Worm (Caenorhabditis elegans) whole organism, L3 larva: Measurements from ENCODE around the gene glb-15.

Experiments
- R02D3.7 ChIP-seq: fragments of 150-350 bp; optimal IDR thresholded peaks from 2 replicates; lab custom pipeline; 2014; ENCODE audit warnings: missing biosample characterization, missing genetic modification characterization
- ZK546.5 ChIP-seq: sonication (generic microtip); optimal IDR thresholded peaks from 2 replicates; lab custom pipeline; 2017; ENCODE audit warnings: missing biosample characterization, missing genetic modification characterization
- aly-2 ChIP-seq: fragments of 150-350 bp; optimal IDR thresholded peaks from 2 replicates; lab custom pipeline; 2014; ENCODE audit warnings: missing biosample characterization, missing genetic modification characterization
- ama-1 ChIP-seq: fragments of 150-350 bp; optimal IDR thresholded peaks from 2 replicates; lab custom pipeline; 2018
- ceh-16 ChIP-seq: sonication (generic microtip); optimal IDR thresholded peaks from 2 replicates; lab custom pipeline; 2017; ENCODE audit warnings: missing biosample characterization, missing genetic modification characterization
- ceh-28 ChIP-seq: fragments of 150-350 bp; optimal IDR thresholded peaks from 2 replicates; lab custom pipeline; 2014; ENCODE audit warnings: missing biosample characterization, missing genetic modification reagents, missing genetic modification characterization
- ceh-9 ChIP-seq: sonication (generic microtip); optimal IDR thresholded peaks from 2 replicates; lab custom pipeline; 2018; ENCODE audit warnings: missing biosample characterization, missing genetic modification characterization
- daf-12 ChIP-seq: fragments of 150-350 bp; optimal IDR thresholded peaks from 2 replicates; lab custom pipeline; 2014; ENCODE audit warnings: missing biosample characterization, missing genetic modification reagents, missing genetic modification characterization
- egl-27 ChIP-seq: sonication (generic microtip); optimal IDR thresholded peaks from 4 replicates; lab custom pipeline; 2017; ENCODE audit warnings: missing biosample characterization, missing genetic modification reagents, missing genetic modification characterization
- elt-1 ChIP-seq: fragments of 150-350 bp; optimal IDR thresholded peaks from 2 replicates; lab custom pipeline; 2014; ENCODE audit warnings: missing biosample characterization, missing genetic modification characterization
- elt-2 ChIP-seq: sonication (generic microtip); optimal IDR thresholded peaks from 2 replicates; lab custom pipeline; 2016; ENCODE audit warnings: missing genetic modification reagents, mild to moderate bottlenecking, missing genetic modification characterization, missing compliant biosample characterization
- elt-3 ChIP-seq, 3 experiments: fragments of 150-350 bp in 1 of 3; sonication (generic microtip) in 2 of 3; optimal IDR thresholded peaks; 2 replicates in 2 of 3; 4 replicates in 1 of 3; lab custom pipeline; 2014 to 2017; ENCODE audit warnings: missing biosample characterization in 3 of 3, missing genetic modification characterization in 3 of 3
- eor-1 ChIP-seq, 2 experiments: fragments of 150-350 bp; optimal IDR thresholded peaks; 2 replicates each; lab custom pipeline; 2014 to 2018; ENCODE audit warnings: missing biosample characterization in 2 of 2, missing genetic modification characterization in 2 of 2
- fkh-10 ChIP-seq: sonication (generic microtip); optimal IDR thresholded peaks from 2 replicates; lab custom pipeline; 2017; ENCODE audit warnings: missing biosample characterization, missing genetic modification reagents, missing genetic modification characterization
- fkh-2 ChIP-seq: fragments of 150-350 bp; optimal IDR thresholded peaks from 2 replicates; lab custom pipeline; 2014; ENCODE audit warnings: missing biosample characterization, missing genetic modification reagents, missing genetic modification characterization
- hmg-11 ChIP-seq: sonication (generic microtip); optimal IDR thresholded peaks from 2 replicates; lab custom pipeline; 2016; ENCODE audit warnings: missing genetic modification characterization, missing compliant biosample characterization
- jun-1 ChIP-seq: fragments of 150-350 bp; optimal IDR thresholded peaks from 2 replicates; lab custom pipeline; 2014; ENCODE audit warnings: missing biosample characterization, missing genetic modification reagents, missing genetic modification characterization
- lin-39 ChIP-seq: fragments of 150-350 bp; optimal IDR thresholded peaks from 2 replicates; lab custom pipeline; 2018; ENCODE audit warnings: missing biosample characterization, missing genetic modification reagents, missing genetic modification characterization
- lsy-12 ChIP-seq: sonication (generic microtip); optimal IDR thresholded peaks from 2 replicates; lab custom pipeline; 2016; ENCODE audit warnings: mild to moderate bottlenecking, missing genetic modification characterization, missing compliant biosample characterization
- mdl-1 ChIP-seq: fragments of 150-350 bp; optimal IDR thresholded peaks from 2 replicates; lab custom pipeline; 2014; ENCODE audit warnings: missing biosample characterization, missing genetic modification characterization
- mml-1 ChIP-seq: fragments of 150-350 bp; sonication (generic microtip); optimal IDR thresholded peaks from 3 replicates; lab custom pipeline; 2014; ENCODE audit warnings: missing biosample characterization, missing genetic modification characterization
- nfya-1 ChIP-seq: sonication (generic microtip); optimal IDR thresholded peaks from 2 replicates; lab custom pipeline; 2017; ENCODE audit warnings: missing genetic modification characterization, mild to moderate bottlenecking, missing compliant biosample characterization, antibody characterized with exemption, moderate library complexity; ENCODE audit not compliant: insufficient read depth
- nhr-11 ChIP-seq: fragments of 150-350 bp; optimal IDR thresholded peaks from 2 replicates; lab custom pipeline; 2014; ENCODE audit warnings: missing biosample characterization, missing genetic modification characterization
- nhr-12 ChIP-seq: fragments of 150-350 bp; optimal IDR thresholded peaks from 2 replicates; lab custom pipeline; 2014; ENCODE audit warnings: missing biosample characterization, missing genetic modification characterization
- nhr-23 ChIP-seq: fragments of 150-350 bp; optimal IDR thresholded peaks from 2 replicates; lab custom pipeline; 2014; ENCODE audit warnings: missing biosample characterization, missing genetic modification reagents, missing genetic modification characterization
- nhr-237 ChIP-seq: fragments of 150-350 bp; optimal IDR thresholded peaks from 2 replicates; lab custom pipeline; 2014; ENCODE audit warnings: missing biosample characterization, missing genetic modification characterization
- nhr-25 ChIP-seq: sonication (generic microtip); optimal IDR thresholded peaks from 2 replicates; lab custom pipeline; 2017; ENCODE audit warnings: missing biosample characterization, missing genetic modification characterization
- nhr-28 ChIP-seq: fragments of 150-350 bp; optimal IDR thresholded peaks from 2 replicates; lab custom pipeline; 2014; ENCODE audit warnings: missing biosample characterization, missing genetic modification characterization
- nhr-43 ChIP-seq: sonication (generic microtip); optimal IDR thresholded peaks from 2 replicates; lab custom pipeline; 2016; ENCODE audit warnings: mild to moderate bottlenecking, missing genetic modification characterization, missing compliant biosample characterization; ENCODE audit not compliant: poor library complexity, severe bottlenecking
- nhr-67 ChIP-seq: fragments of 150-350 bp; optimal IDR thresholded peaks from 2 replicates; lab custom pipeline; 2014; ENCODE audit warnings: missing biosample characterization, missing genetic modification characterization
- nhr-76 ChIP-seq: fragments of 150-350 bp; sonication (generic microtip); optimal IDR thresholded peaks from 5 replicates; lab custom pipeline; 2014; ENCODE audit warnings: missing biosample characterization, missing genetic modification characterization
- pha-4 ChIP-seq: fragments of 150-350 bp; optimal IDR thresholded peaks from 2 replicates; lab custom pipeline; 2014; ENCODE audit warnings: missing biosample characterization, missing genetic modification reagents, missing genetic modification characterization
- pqm-1 ChIP-seq: fragments of 150-350 bp; optimal IDR thresholded peaks from 2 replicates; lab custom pipeline; 2017; ENCODE audit warnings: missing biosample characterization, missing genetic modification characterization, inconsistent platforms
- sea-2 ChIP-seq: fragments of 150-350 bp; sonication (generic microtip); optimal IDR thresholded peaks from 4 replicates; lab custom pipeline; 2014; ENCODE audit warnings: missing biosample characterization, missing genetic modification reagents, missing genetic modification characterization
- skn-1 ChIP-seq: fragments of 150-350 bp; optimal IDR thresholded peaks from 2 replicates; lab custom pipeline; 2014; ENCODE audit warnings: missing biosample characterization, missing genetic modification characterization
- snpc-4 ChIP-seq: fragments of 150-350 bp; optimal IDR thresholded peaks from 2 replicates; lab custom pipeline; 2014; ENCODE audit warnings: missing biosample characterization, missing genetic modification characterization
- tbx-2 ChIP-seq: sonication (generic microtip); optimal IDR thresholded peaks from 2 replicates; lab custom pipeline; 2016; ENCODE audit warnings: mild to moderate bottlenecking, missing genetic modification characterization, missing compliant biosample characterization
- unc-62 ChIP-seq: fragments of 150-350 bp; sonication (generic microtip); optimal IDR thresholded peaks from 4 replicates; lab custom pipeline; 2014; ENCODE audit warnings: missing biosample characterization, missing genetic modification reagents, missing genetic modification characterization
- zag-1 ChIP-seq: fragments of 150-350 bp; optimal IDR thresholded peaks from 2 replicates; lab custom pipeline; 2014; ENCODE audit warnings: missing biosample characterization, missing genetic modification characterization
- ztf-11 ChIP-seq: fragments of 150-350 bp; optimal IDR thresholded peaks from 2 replicates; lab custom pipeline; 2014; ENCODE audit warnings: missing biosample characterization, missing genetic modification characterization
- ztf-4 ChIP-seq: fragments of 150-350 bp; optimal IDR thresholded peaks from 2 replicates; lab custom pipeline; 2014; ENCODE audit warnings: missing biosample characterization, missing genetic modification characterization

Gene glb-15

DNA sequence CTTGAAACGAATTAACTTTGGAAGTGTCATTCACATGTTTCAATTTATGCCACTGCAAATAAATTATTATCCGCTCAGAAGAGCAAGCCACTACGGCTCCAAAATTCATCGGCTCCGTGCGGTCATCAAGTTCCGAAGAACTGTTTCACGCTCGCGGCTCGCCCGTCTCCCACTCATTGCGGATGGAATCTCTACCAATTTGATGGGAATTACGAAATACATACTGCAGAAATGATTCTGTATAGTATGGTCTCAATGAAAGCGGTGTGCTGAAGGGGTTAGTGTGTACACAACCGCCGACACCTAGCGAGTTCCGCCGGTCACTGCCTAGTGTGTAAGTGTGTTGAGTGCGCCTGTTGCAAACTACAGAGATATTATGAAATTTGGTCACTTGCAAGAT, 33.0 kb downstream of the glb-15 start (continued):
- TF ChIP-seq elt-2: peak; percentile 16

DNA sequence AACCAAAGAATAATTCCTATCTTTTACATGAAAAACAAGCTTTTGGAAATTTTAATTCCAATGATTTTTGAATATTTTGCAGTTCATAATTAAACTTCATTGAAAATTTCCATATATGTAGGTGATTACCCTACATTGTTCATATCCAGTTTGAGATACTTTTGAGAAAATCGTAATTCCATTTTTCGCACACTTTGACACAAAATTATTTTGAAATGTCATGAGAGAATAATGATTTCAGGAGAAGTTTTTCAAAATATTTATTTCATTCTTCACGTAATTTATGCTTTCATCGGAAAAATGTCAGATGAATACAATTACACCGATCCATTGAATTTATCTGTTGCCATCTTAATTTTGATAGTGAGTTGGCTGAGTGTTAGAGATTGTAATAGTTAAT, 34.9 kb downstream of the glb-15 start, which contains the start of gene srx-88:
Gene srx-88 (plus strand): TSS at position 301 of the 400 bp plus-strand sequence.
- TF ChIP-seq lin-39 (no peak), ztf-11 (no peak), ZK546.5 (tag; lab: Kevin White, UChicago) (no peak), nhr-12 (tag; lab: Kevin White, UChicago) (no peak), fkh-10 (GFP tag; lab: Kevin White, UChicago) (no peak), nhr-76 (tag; lab: Kevin White, UChicago) (no peak), elt-2 (no peak), nhr-43 (tag; lab: Kevin White, UChicago) (no peak), ceh-9 (tag; lab: Kevin White, UChicago) (no peak), tbx-2 (no peak), nhr-28 (tag; lab: Kevin White, UChicago) (no peak), nhr-11 (tag; lab: Kevin White, UChicago) (no peak), snpc-4 (tag; lab: Kevin White, UChicago) (no peak)

DNA sequence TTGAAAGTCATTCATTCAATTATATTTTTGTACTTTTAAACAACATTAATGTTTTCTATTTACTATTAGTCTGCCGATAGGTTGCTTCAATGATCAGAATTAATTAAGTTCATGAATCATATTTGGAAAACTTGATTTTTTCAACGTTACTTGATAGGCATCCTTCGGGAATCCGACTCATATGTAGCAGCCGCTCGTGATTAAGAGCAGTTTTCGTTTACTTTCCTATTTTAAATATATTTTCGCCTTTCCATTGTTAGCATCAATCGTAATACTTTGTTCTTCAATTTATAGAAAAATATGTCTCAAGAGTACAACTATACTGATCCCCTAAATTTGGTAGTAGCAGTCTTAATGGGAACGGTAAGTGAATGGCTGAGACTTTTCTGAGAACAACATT, 37.2 kb downstream of the glb-15 start, which contains the start of gene srx-90:
Gene srx-90 (plus strand): TSS at position 301 of the 400 bp plus-strand sequence.
- TF ChIP-seq hmg-11 (tag; lab: Kevin White, UChicago): no peak

DNA sequence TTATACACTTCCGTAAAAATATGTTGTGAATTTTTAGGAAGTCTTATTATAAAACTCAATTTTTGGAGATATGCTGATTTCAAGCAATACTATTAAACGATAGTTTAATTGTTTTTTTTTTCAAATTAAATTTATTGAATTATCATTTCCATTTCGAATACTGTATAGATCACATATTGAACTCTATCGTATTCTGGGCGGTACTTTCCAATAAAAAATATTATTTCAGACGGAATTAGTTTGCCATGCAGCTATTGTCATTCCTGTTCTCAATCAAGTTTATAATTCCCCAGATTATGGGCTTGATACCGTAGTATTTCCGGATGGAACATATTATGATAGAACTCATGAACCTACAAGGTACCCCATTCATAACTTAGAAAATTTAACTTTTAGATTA, 43.5 kb downstream of the glb-15 start:
- TF ChIP-seq jun-1 (tag; lab: Kevin White, UChicago): no peak
- no peak for TF ChIP-seq lsy-12 (tag; lab: Kevin White, UChicago)
- peak; percentile 27 for TF ChIP-seq nfya-1
- TF ChIP-seq nhr-43 (tag; lab: Kevin White, UChicago): peak; percentile 39
- no peak for TF ChIP-seq nhr-12 (tag; lab: Kevin White, UChicago)
- TF ChIP-seq mdl-1 (tag; lab: Kevin White, UChicago): no peak
- TF ChIP-seq unc-62: no peak
- peak; percentile 39 for TF ChIP-seq pha-4 (tag; lab: Kevin White, UChicago)
- TF ChIP-seq nhr-11 (tag; lab: Kevin White, UChicago): no peak
- TF ChIP-seq pqm-1 (tag; lab: Kevin White, UChicago): peak; percentile 11
- TF ChIP-seq, all 47 proteins: peak for 4

DNA sequence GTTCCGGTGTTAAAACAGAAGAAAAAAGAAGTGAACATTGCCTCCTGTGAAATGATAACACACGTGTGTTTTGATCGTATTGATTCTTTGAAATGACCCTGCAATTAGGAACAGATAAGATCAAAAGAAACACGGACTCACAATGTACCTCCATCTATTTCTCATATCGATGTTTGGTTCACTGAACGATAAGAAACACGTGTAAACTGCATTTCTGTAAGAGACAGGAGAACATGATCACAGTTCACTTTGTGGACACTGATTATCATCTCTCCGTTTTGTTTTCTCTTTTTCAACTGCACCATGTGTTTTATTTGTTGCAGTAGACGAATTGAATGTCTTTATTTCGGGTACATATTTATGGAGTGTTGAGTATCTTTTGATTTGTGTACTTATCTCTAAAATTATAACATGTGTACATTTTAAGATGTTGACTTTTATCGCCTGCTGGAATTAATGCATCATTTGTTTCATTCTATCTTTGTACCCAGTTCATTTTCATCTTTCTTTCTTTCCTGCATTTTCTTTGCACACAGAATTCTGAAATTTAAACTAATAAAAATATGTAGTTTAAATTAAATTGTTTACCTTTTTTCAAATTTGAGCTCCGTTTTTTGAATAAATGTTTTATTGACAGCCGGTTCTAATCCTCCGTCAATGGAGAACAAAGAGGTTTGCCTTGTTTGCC, 45.1 kb downstream of the glb-15 start, which contains the start of the genes H12C20.7 and nhr-68:
Gene H12C20.7 (minus strand): TSS at position 188 of the 688 bp plus-strand sequence.
Gene nhr-68 (plus strand): TSS at position 638 of the 688 bp plus-strand sequence.
- TF ChIP-seq nhr-67 (tag; lab: Kevin White, UChicago) (no peak), egl-27 (tag; lab: Kevin White, UChicago) (peak; percentile 72), sea-2 (no peak), nhr-237 (no peak), ceh-28 (peak; percentile 52), nhr-23 (tag; lab: Kevin White, UChicago) (peak; percentile 93), daf-12 (no peak), ama-1 (no peak), mml-1 (no peak), zag-1 (tag; lab: Kevin White, UChicago) (no peak), jun-1 (tag; lab: Kevin White, UChicago) (peak; percentile 91), ZK546.5 (tag; lab: Kevin White, UChicago) (no peak), fkh-2 (no peak), ztf-11 (no peak), nhr-28 (tag; lab: Kevin White, UChicago) (peak; percentile 48), nhr-25 (tag; lab: Kevin White, UChicago) (peak; percentile 94), elt-3 (tag; optimal IDR thresholded peaks at IDR 0.05; lab: Kevin White, UChicago) (peak in 2 of 3 experiments; percentile 75 to 77), nhr-12 (tag; lab: Kevin White, UChicago) (no peak), hmg-11 (tag; lab: Kevin White, UChicago) (no peak), elt-1 (tag; lab: Kevin White, UChicago) (peak; percentile 50), nhr-11 (tag; lab: Kevin White, UChicago) (no peak), lin-39 (no peak), nhr-76 (tag; lab: Kevin White, UChicago) (peak; percentile 9), skn-1 (tag; lab: Kevin White, UChicago) (peak; percentile 77), ztf-4 (tag; lab: Kevin White, UChicago) (peak; percentile 52), eor-1 (tag; optimal IDR thresholded peaks at IDR 0.05; lab: Kevin White, UChicago) (no peak), nhr-43 (tag; lab: Kevin White, UChicago) (peak; percentile 99), aly-2 (tag; lab: Kevin White, UChicago) (no peak), mdl-1 (tag; lab: Kevin White, UChicago) (peak; percentile 76), ceh-16 (tag; lab: Kevin White, UChicago) (no peak), R02D3.7 (tag; lab: Kevin White, UChicago) (peak; percentile 50), ceh-9 (tag; lab: Kevin White, UChicago) (no peak), lsy-12 (tag; lab: Kevin White, UChicago) (peak; percentile 95), fkh-10 (GFP tag; lab: Kevin White, UChicago) (no peak), elt-2 (peak; percentile 99), pqm-1 (tag; lab: Kevin White, UChicago) (peak; percentile 99), unc-62 (peak; percentile 22)
